Fruit fly (Drosophila melanogaster) whole organism, wandering third instar larva: ENCODE results near the gene CG5885.

Experiments used
- dsf ChIP-seq: sonication (Bioruptor generic); optimal IDR thresholded peaks from 2 replicates; lab custom pipeline; 2016; ENCODE audit warnings: missing biosample characterization, missing genetic modification characterization, borderline replicate concordance
- fru ChIP-seq: fragments of 200-800 bp; sonication (Bioruptor generic); optimal IDR thresholded peaks from 3 replicates; lab custom pipeline; 2016; ENCODE audit warnings: missing biosample characterization, mild to moderate bottlenecking, missing genetic modification characterization

dm6 chr2L:9893183-9893582, 24.9 kb downstream of the CG5885 start, which contains the start of gene mtDNA-helicase:
- TF ChIP-seq dsf (GFP tag; lab: Kevin White, UChicago) = no peak
- TF ChIP-seq fru = no peak
